Fruit fly (Drosophila melanogaster): ENCODE results near the gene Act88F.

DNA sequence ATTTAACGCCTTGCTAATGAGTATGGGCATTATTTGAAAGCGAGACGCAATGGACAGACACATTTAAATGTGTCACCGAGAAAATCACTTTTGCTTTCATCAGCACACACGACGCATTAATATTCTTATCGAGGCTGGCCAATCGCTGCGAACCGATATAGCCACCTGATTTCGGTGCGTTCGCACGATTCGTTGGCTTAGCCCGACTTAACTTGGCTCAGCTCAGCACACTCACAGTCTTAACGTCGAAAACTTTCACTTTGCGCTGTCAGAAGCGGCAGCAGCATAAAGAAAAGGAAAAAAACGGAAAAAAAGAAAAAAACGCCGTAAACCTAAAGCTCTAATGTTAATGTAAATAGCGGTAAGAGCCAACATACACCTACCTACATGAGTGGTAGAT lies 9.4 kb upstream of the Act88F start:
- TF ChIP-seq MBD-R2 (GFP tag; IDR thresholded peaks at IDR 0.05) (no peak), h (optimal IDR thresholded peaks at IDR 0.05) (no peak), Hsf (GFP tag; optimal IDR thresholded peaks at IDR 0.05) (no peak), CG4424 (GFP tag; optimal IDR thresholded peaks at IDR 0.05) (no peak), CG11696 (GFP tag; IDR thresholded peaks at IDR 0.05) (no peak), hbn (GFP tag; IDR thresholded peaks at IDR 0.05; ENCODE audit: partially characterized antibody) (no peak), CG6791 (GFP tag; IDR thresholded peaks at IDR 0.05; ENCODE audit: partially characterized antibody) (no peak)

All from whole organism, embryonic.